Fruit fly (Drosophila melanogaster) whole organism, adult: ENCODE data around the gene Wdr81.

ENCODE experiments used
- Hr96 ChIP-seq: fragments of 200-800 bp; sonication (Bioruptor generic); optimal IDR thresholded peaks from 2 replicates; lab custom pipeline; 2016; ENCODE audit warnings: missing biosample characterization, missing genetic modification characterization
- cic ChIP-seq: fragments of 200-800 bp; sonication (Bioruptor generic); optimal IDR thresholded peaks from 2 replicates; lab custom pipeline; 2017; ENCODE audit warnings: missing biosample characterization, mild to moderate bottlenecking, missing genetic modification characterization, moderate library complexity
- cnc ChIP-seq, 2 experiments: fragments of >200 bp; optimal IDR thresholded peaks; 2 replicates each; lab custom pipeline; 2017
- ovo ChIP-seq: fragments of 200-800 bp; sonication (Bioruptor generic); optimal IDR thresholded peaks from 2 replicates; lab custom pipeline; 2016; ENCODE audit warnings: missing biosample characterization, missing genetic modification characterization
- tj ChIP-seq: fragments of 200-800 bp; sonication (Bioruptor generic); optimal IDR thresholded peaks from 3 replicates; lab custom pipeline; 2017; ENCODE audit warnings: missing biosample characterization, mild to moderate bottlenecking, missing genetic modification characterization, moderate library complexity
- toe ChIP-seq: fragments of 200-800 bp; sonication (Bioruptor generic); optimal IDR thresholded peaks from 2 replicates; lab custom pipeline; 2016; ENCODE audit warnings: missing biosample characterization, missing genetic modification characterization

- TF ChIP-seq toe (GFP tag; lab: Kevin White, UChicago) (no peak), tj (GFP tag; lab: Kevin White, UChicago) (no peak), ovo (GFP tag; lab: Kevin White, UChicago) (no peak), cnc (optimal IDR thresholded peaks at IDR 0.05; lab: Kevin White, UChicago) (no peak), cic (GFP tag; lab: Kevin White, UChicago) (peak; percentile 64), Hr96 (GFP tag; lab: Kevin White, UChicago) (no peak)
Measured at dm6 chr2L:11981210-11981609, 39.5 kb downstream of the Wdr81 start, which contains the start of gene CG16965.
